Fruit fly (Drosophila melanogaster) S2 (cell line): ENCODE results near the gene CG14297.

Experiments used
- CG8478 ChIP-seq: fragments of >200 bp; optimal IDR thresholded peaks from 2 replicates; lab custom pipeline; 2018
- CTCF ChIP-seq, 2 experiments: fragments of >200 bp; optimal IDR thresholded peaks; 2 replicates each; lab custom pipeline; 2018

dm6 chr3R:18851698-18852097, 46.2 kb upstream of the CG14297 start, which contains the start of gene CG31226:
- TF ChIP-seq CTCF (optimal IDR thresholded peaks at IDR 0.05; lab: Kevin White, UChicago) (no peak), CG8478 (lab: Kevin White, UChicago) (no peak)
